Worm (Caenorhabditis elegans) whole organism, L4 larva: ENCODE measurements around the gene sas-4.
A peak's percentile ranks its signal among the peaks of the same experiment; 100 is the strongest.

Experiments
- F10B5.3 ChIP-seq: sonication (generic microtip); optimal IDR thresholded peaks from 2 replicates; lab custom pipeline; 2016; ENCODE audit warnings: mild to moderate bottlenecking, missing genetic modification characterization, missing compliant biosample characterization
- F26F4.8 ChIP-seq: fragments of 200-800 bp; sonication (Bioruptor generic); conservative IDR thresholded peaks from 2 replicates; pipeline ENCODE4 v1.3.6; 2022; ENCODE audit warnings: missing genetic modification characterization, missing compliant biosample characterization
- F44E2.7 ChIP-seq: fragments of 200-800 bp; sonication (Bioruptor generic); IDR thresholded peaks from 2 replicates; pipeline ENCODE4 v2.1.2; 2022; ENCODE audit warnings: missing genetic modification characterization, missing compliant biosample characterization
- F49E8.2 ChIP-seq: sonication (generic microtip); optimal IDR thresholded peaks from 2 replicates; lab custom pipeline; 2016; ENCODE audit warnings: missing compliant biosample characterization, mild to moderate bottlenecking, missing genetic modification characterization, borderline replicate concordance
- R02D3.7 ChIP-seq: fragments of 150-350 bp; sonication (generic microtip); optimal IDR thresholded peaks from 3 replicates; lab custom pipeline; 2014; ENCODE audit warnings: missing biosample characterization, missing genetic modification characterization
- T26A8.4 ChIP-seq: fragments of 200-800 bp; sonication (Bioruptor generic); IDR thresholded peaks from 2 replicates; pipeline ENCODE4 v1.3.6; 2022; ENCODE audit warnings: missing genetic modification characterization, missing compliant biosample characterization
- Y105C5A.15 ChIP-seq: fragments of 200-800 bp; sonication (Bioruptor generic); IDR thresholded peaks from 2 replicates; pipeline ENCODE4 v1.3.6; 2022; ENCODE audit warnings: missing genetic modification characterization, missing compliant biosample characterization
- aly-2 ChIP-seq: sonication (generic microtip); optimal IDR thresholded peaks from 2 replicates; lab custom pipeline; 2018; ENCODE audit warnings: missing biosample characterization, missing genetic modification characterization
- ceh-20 ChIP-seq: fragments of 200-800 bp; sonication (Bioruptor generic); IDR thresholded peaks from 2 replicates; pipeline ENCODE4 v1.3.6; 2022; ENCODE audit warnings: missing genetic modification reagents, missing genetic modification characterization, missing compliant biosample characterization
- ceh-28 ChIP-seq: fragments of 150-350 bp; optimal IDR thresholded peaks from 2 replicates; lab custom pipeline; 2014; ENCODE audit warnings: missing biosample characterization, missing genetic modification reagents, missing genetic modification characterization
- ceh-62 ChIP-seq: sonication (generic microtip); optimal IDR thresholded peaks from 2 replicates; lab custom pipeline; 2017; ENCODE audit warnings: missing biosample characterization, missing genetic modification characterization
- cey-2 ChIP-seq: sonication (generic microtip); optimal IDR thresholded peaks from 3 replicates; lab custom pipeline; 2017; ENCODE audit warnings: missing genetic modification characterization, mild to moderate bottlenecking, missing compliant biosample characterization, antibody characterized with exemption, borderline replicate concordance; ENCODE audit not compliant: insufficient read depth
- ctbp-1 ChIP-seq: fragments of 200-800 bp; sonication (Bioruptor generic); IDR thresholded peaks from 2 replicates; pipeline ENCODE4 v1.3.6; 2022; ENCODE audit warnings: missing genetic modification reagents, missing genetic modification characterization, missing compliant biosample characterization
- dmd-9 ChIP-seq: fragments of 200-800 bp; sonication (Bioruptor generic); IDR thresholded peaks from 2 replicates; pipeline ENCODE4 v1.3.6; 2022; ENCODE audit warnings: missing genetic modification reagents, missing genetic modification characterization, missing compliant biosample characterization
- egl-27 ChIP-seq: sonication (generic microtip); optimal IDR thresholded peaks from 3 replicates; lab custom pipeline; 2017; ENCODE audit warnings: missing biosample characterization, missing genetic modification reagents, missing genetic modification characterization
- egl-43 ChIP-seq: fragments of 200-800 bp; sonication (Bioruptor generic); IDR thresholded peaks from 2 replicates; pipeline ENCODE4 v1.3.6; 2022; ENCODE audit warnings: missing genetic modification reagents, missing genetic modification characterization, missing compliant biosample characterization
- fos-1 ChIP-seq: fragments of 150-350 bp; optimal IDR thresholded peaks from 2 replicates; lab custom pipeline; 2014; ENCODE audit warnings: missing biosample characterization, missing genetic modification characterization
- gei-8 ChIP-seq: fragments of 200-800 bp; sonication (Bioruptor generic); optimal IDR thresholded peaks from 2 replicates; lab custom pipeline; 2018; ENCODE audit warnings: mild to moderate bottlenecking, missing genetic modification characterization, missing compliant biosample characterization
- jun-1 ChIP-seq: fragments of 150-350 bp; optimal IDR thresholded peaks from 2 replicates; lab custom pipeline; 2014; ENCODE audit warnings: missing biosample characterization, missing genetic modification reagents, missing genetic modification characterization
- lin-1 ChIP-seq: fragments of 200-800 bp; sonication (Bioruptor generic); IDR thresholded peaks from 2 replicates; pipeline ENCODE4 v1.3.6; 2022; ENCODE audit warnings: missing genetic modification reagents, missing genetic modification characterization, missing compliant biosample characterization
- lin-13 ChIP-seq: fragments of 150-350 bp; optimal IDR thresholded peaks from 2 replicates; lab custom pipeline; 2014; ENCODE audit warnings: missing biosample characterization, missing genetic modification reagents, missing genetic modification characterization
- lin-29 ChIP-seq: fragments of 200-800 bp; sonication (Bioruptor generic); IDR thresholded peaks from 2 replicates; pipeline ENCODE4 v1.3.6; 2022; ENCODE audit warnings: missing genetic modification reagents, missing genetic modification characterization, missing compliant biosample characterization
- lir-3 ChIP-seq: sonication (generic microtip); optimal IDR thresholded peaks from 2 replicates; lab custom pipeline; 2016; ENCODE audit warnings: mild to moderate bottlenecking, missing genetic modification characterization, missing compliant biosample characterization
- mdl-1 ChIP-seq, 2 experiments: fragments of 150-350 bp in 1 of 2; sonication (generic microtip) in 1 of 2; optimal IDR thresholded peaks; 2 replicates each; lab custom pipeline; 2014 to 2017; ENCODE audit warnings: missing biosample characterization in 2 of 2, missing genetic modification characterization in 2 of 2
- mdt-29 ChIP-seq: fragments of 200-800 bp; sonication (Bioruptor generic); IDR thresholded peaks from 2 replicates; pipeline ENCODE4 v1.3.6; 2022; ENCODE audit warnings: missing genetic modification reagents, missing genetic modification characterization, missing compliant biosample characterization
- mep-1 ChIP-seq: fragments of 150-350 bp; sonication (generic microtip); optimal IDR thresholded peaks from 3 replicates; lab custom pipeline; 2014; ENCODE audit warnings: missing biosample characterization, missing genetic modification characterization
- mes-2 ChIP-seq: sonication (generic microtip); optimal IDR thresholded peaks from 2 replicates; lab custom pipeline; 2016; ENCODE audit warnings: missing genotype, mild to moderate bottlenecking, missing genetic modification characterization, missing compliant biosample characterization; ENCODE audit not compliant: poor library complexity, severe bottlenecking
- mxl-2 ChIP-seq: fragments of 200-800 bp; sonication (Bioruptor generic); conservative IDR thresholded peaks from 2 replicates; pipeline ENCODE4 v1.3.6; 2022; ENCODE audit warnings: missing genetic modification reagents, missing genetic modification characterization, missing compliant biosample characterization
- nhr-102 ChIP-seq: sonication (generic microtip); optimal IDR thresholded peaks from 2 replicates; lab custom pipeline; 2016; ENCODE audit warnings: mild to moderate bottlenecking, missing genetic modification characterization, moderate library complexity, missing compliant biosample characterization
- nhr-11 ChIP-seq: fragments of 150-350 bp; optimal IDR thresholded peaks from 2 replicates; lab custom pipeline; 2014; ENCODE audit warnings: missing biosample characterization, missing genetic modification characterization
- nhr-25 ChIP-seq: sonication (generic microtip); optimal IDR thresholded peaks from 2 replicates; lab custom pipeline; 2017; ENCODE audit warnings: missing genetic modification characterization, mild to moderate bottlenecking, missing compliant biosample characterization, antibody characterized with exemption, moderate library complexity, borderline replicate concordance; ENCODE audit not compliant: insufficient read depth
- nhr-28 ChIP-seq: fragments of 150-350 bp; optimal IDR thresholded peaks from 2 replicates; lab custom pipeline; 2014; ENCODE audit warnings: missing biosample characterization, missing genetic modification characterization
- nhr-41 ChIP-seq: fragments of 200-800 bp; sonication (Bioruptor generic); IDR thresholded peaks from 2 replicates; pipeline ENCODE4 v1.3.6; 2022; ENCODE audit warnings: missing genetic modification reagents, missing genetic modification characterization, missing compliant biosample characterization
- nhr-76 ChIP-seq: fragments of 150-350 bp; optimal IDR thresholded peaks from 2 replicates; lab custom pipeline; 2014; ENCODE audit warnings: missing biosample characterization, missing genetic modification characterization
- nhr-77 ChIP-seq: fragments of 150-350 bp; optimal IDR thresholded peaks from 2 replicates; lab custom pipeline; 2014; ENCODE audit warnings: missing biosample characterization, missing genetic modification characterization
- pha-4 ChIP-seq, 2 experiments: fragments of 150-350 bp in 1 of 2; fragments of 200-800 bp in 1 of 2; sonication (Bioruptor generic) in 1 of 2; IDR thresholded peaks in 1 of 2; optimal IDR thresholded peaks in 1 of 2; 2 replicates each; pipeline versions ENCODE4 v1.3.6 to Lab custom; 2014 to 2022; ENCODE audit warnings: missing genetic modification characterization in 2 of 2, missing genetic modification reagents in 2 of 2, missing biosample characterization in 1 of 2, missing compliant biosample characterization in 1 of 2
- php-3 ChIP-seq: fragments of 200-800 bp; sonication (Bioruptor generic); IDR thresholded peaks from 2 replicates; pipeline ENCODE4 v1.3.6; 2022; ENCODE audit warnings: missing genetic modification reagents, missing genetic modification characterization, missing compliant biosample characterization
- rbr-2 ChIP-seq: sonication (generic microtip); optimal IDR thresholded peaks from 2 replicates; lab custom pipeline; 2016; ENCODE audit warnings: missing genotype, missing genetic modification characterization, missing compliant biosample characterization
- set-16 ChIP-seq: fragments of 200-800 bp; sonication (Bioruptor generic); IDR thresholded peaks from 2 replicates; pipeline ENCODE4 v1.3.6; 2022; ENCODE audit warnings: missing genetic modification reagents, missing genetic modification characterization, missing compliant biosample characterization
- snpc-1.2 ChIP-seq: fragments of 200-800 bp; sonication (Bioruptor generic); IDR thresholded peaks from 2 replicates; pipeline ENCODE4 v1.3.6; 2022; ENCODE audit warnings: missing genetic modification reagents, missing genetic modification characterization, missing compliant biosample characterization
- spr-3 ChIP-seq: fragments of 200-800 bp; sonication (Bioruptor generic); optimal IDR thresholded peaks from 2 replicates; lab custom pipeline; 2018; ENCODE audit warnings: mild to moderate bottlenecking, missing genetic modification characterization, missing compliant biosample characterization
- tra-1 ChIP-seq: fragments of 200-800 bp; sonication (Bioruptor generic); IDR thresholded peaks from 2 replicates; pipeline ENCODE4 v1.3.6; 2022; ENCODE audit warnings: missing genetic modification reagents, missing genetic modification characterization, missing compliant biosample characterization
- unc-62 ChIP-seq, 3 experiments: fragments of 150-350 bp in 1 of 3; sonication (generic microtip); optimal IDR thresholded peaks in 2 of 3; peaks in 1 of 3; 1 replicate in 1 of 3; 2 replicates in 2 of 3; lab custom pipeline; 2014 to 2017; ENCODE audit warnings: missing biosample characterization in 3 of 3, missing genetic modification characterization in 3 of 3, missing genetic modification reagents in 3 of 3, missing genotype in 1 of 3
- vab-7 ChIP-seq: fragments of 200-800 bp; sonication (Bioruptor generic); IDR thresholded peaks from 2 replicates; pipeline ENCODE4 v1.3.6; 2022; ENCODE audit warnings: missing genetic modification reagents, missing genetic modification characterization, missing compliant biosample characterization
- zag-1 ChIP-seq: fragments of 150-350 bp; optimal IDR thresholded peaks from 2 replicates; lab custom pipeline; 2014; ENCODE audit warnings: missing biosample characterization, missing genetic modification characterization
- zfp-2 ChIP-seq: sonication (generic microtip); optimal IDR thresholded peaks from 2 replicates; lab custom pipeline; 2016; ENCODE audit warnings: mild to moderate bottlenecking, missing genetic modification characterization, missing compliant biosample characterization
- zfp-3 ChIP-seq: fragments of 200-800 bp; sonication (Bioruptor generic); conservative IDR thresholded peaks from 2 replicates; pipeline ENCODE4 v1.3.6; 2022; ENCODE audit warnings: missing genetic modification reagents, missing genetic modification characterization, missing compliant biosample characterization
- zip-11 ChIP-seq: fragments of 200-800 bp; sonication (Bioruptor generic); IDR thresholded peaks from 2 replicates; pipeline ENCODE4 v1.3.6; 2022; ENCODE audit warnings: missing genetic modification characterization, missing compliant biosample characterization
- ztf-11 ChIP-seq: fragments of 150-350 bp; optimal IDR thresholded peaks from 2 replicates; lab custom pipeline; 2014; ENCODE audit warnings: missing biosample characterization, missing genetic modification characterization
- ztf-7 ChIP-seq: fragments of 150-350 bp; optimal IDR thresholded peaks from 2 replicates; lab custom pipeline; 2014; ENCODE audit warnings: missing biosample characterization, missing genetic modification characterization

The sas-4 gene

ce11 chrIII:8358213-8358672 is 39.9 kb upstream of the sas-4 start, which contains the start of the genes R05D3.8 and rfp-1 (continued):
- TF ChIP-seq zip-11 (GFP tag; lab: Robert Waterston, UW) (no peak), mxl-2 (GFP tag; lab: Robert Waterston, UW) (no peak), R02D3.7 (tag; lab: Kevin White, UChicago) (peak; percentile 97), vab-7 (no peak), egl-27 (tag; lab: Kevin White, UChicago) (no peak), zag-1 (tag; lab: Kevin White, UChicago) (no peak), mep-1 (tag; lab: Kevin White, UChicago) (peak; percentile 87), zfp-2 (tag; lab: Kevin White, UChicago) (no peak), ztf-11 (tag; lab: Kevin White, UChicago) (no peak), ctbp-1 (no peak), jun-1 (tag; lab: Kevin White, UChicago) (no peak), unc-62 (GFP tag; optimal IDR thresholded peaks at IDR 0.05 in 1 of 2; lab: Kevin White, UChicago) (peak in 1 of 2 experiments; percentile 99), unc-62 (tag; optimal IDR thresholded peaks at IDR 0.05; lab: Kevin White, UChicago) (no peak), ztf-7 (no peak), mes-2 (tag; lab: Kevin White, UChicago) (peak; percentile 89), Y105C5A.15 (GFP tag; lab: Robert Waterston, UW) (no peak), ceh-62 (no peak), tra-1 (GFP tag; lab: Robert Waterston, UW) (0 out of 2 replicates have a peak, but pooled peaks have one; percentile 22), mdt-29 (GFP tag; lab: Robert Waterston, UW) (no peak), cey-2 (tag; lab: Kevin White, UChicago) (no peak), nhr-102 (tag; lab: Kevin White, UChicago) (no peak), rbr-2 (peak; percentile 43), nhr-41 (GFP tag; lab: Robert Waterston, UW) (no peak), lin-1 (GFP tag; lab: Robert Waterston, UW) (0 out of 2 replicates have a peak, but pooled peaks have one; percentile 27), F44E2.7 (GFP tag; lab: Robert Waterston, UW) (no peak), aly-2 (tag; lab: Kevin White, UChicago) (no peak), ceh-28 (tag; lab: Kevin White, UChicago) (no peak), egl-43 (GFP tag; lab: Robert Waterston, UW) (no peak), nhr-28 (tag; lab: Kevin White, UChicago) (peak; percentile 85), mdl-1 (tag; optimal IDR thresholded peaks at IDR 0.05; lab: Kevin White, UChicago) (peak in 1 of 2 experiments; percentile 28), lir-3 (tag; lab: Kevin White, UChicago) (no peak), gei-8 (no peak), fos-1 (no peak), F10B5.3 (tag; lab: Kevin White, UChicago) (no peak), lin-13 (GFP tag; lab: Kevin White, UChicago) (peak; percentile 88), T26A8.4 (GFP tag; lab: Robert Waterston, UW) (peak; percentile 45; the same call in 1 of the 2 replicates), snpc-1.2 (GFP tag; lab: Robert Waterston, UW) (no peak), set-16 (GFP tag; lab: Robert Waterston, UW) (no peak), nhr-77 (tag; lab: Kevin White, UChicago) (peak; percentile 91), dmd-9 (GFP tag; lab: Robert Waterston, UW) (no peak), spr-3 (GFP tag; lab: Kevin White, UChicago) (no peak), F26F4.8 (no peak), ceh-20 (no peak; the same call in 1 of the 2 replicates), F49E8.2 (tag; lab: Kevin White, UChicago) (no peak), nhr-25 (peak; percentile 76), php-3 (no peak), zfp-3 (GFP tag; lab: Robert Waterston, UW) (no peak), nhr-76 (tag; lab: Kevin White, UChicago) (no peak), pha-4 (GFP tag; IDR thresholded peaks at IDR 0.05; lab: Robert Waterston, UW) (no peak), pha-4 (tag; optimal IDR thresholded peaks at IDR 0.05; lab: Kevin White, UChicago) (peak; percentile 83), nhr-11 (tag; lab: Kevin White, UChicago) (peak; percentile 89), lin-29 (GFP tag; lab: Robert Waterston, UW) (no peak)
